Worm (Caenorhabditis elegans) whole organism, young adult: ENCODE results near the gene K09H11.9.

ENCODE experiments used
- B0261.1 ChIP-seq: sonication (generic microtip); optimal IDR thresholded peaks from 2 replicates; lab custom pipeline; 2016; ENCODE audit warnings: mild to moderate bottlenecking, missing genetic modification characterization, moderate library complexity, missing compliant biosample characterization
- F23B12.7 ChIP-seq: sonication (generic microtip); optimal IDR thresholded peaks from 2 replicates; lab custom pipeline; 2017; ENCODE audit warnings: missing genetic modification characterization, mild to moderate bottlenecking, missing compliant biosample characterization, antibody characterized with exemption, moderate library complexity; ENCODE audit not compliant: insufficient read depth
- F33H1.4 ChIP-seq: fragments of 200-800 bp; sonication (Bioruptor generic); IDR thresholded peaks from 2 replicates; pipeline ENCODE4 v1.3.6; 2022; ENCODE audit warnings: missing genetic modification reagents, missing genetic modification characterization, missing compliant biosample characterization
- F37B4.10 ChIP-seq: fragments of 200-800 bp; sonication (Bioruptor generic); IDR thresholded peaks from 2 replicates; pipeline ENCODE4 v1.3.6; 2022; ENCODE audit warnings: missing genetic modification characterization, missing compliant biosample characterization
- F39B2.1 ChIP-seq: fragments of 200-800 bp; sonication (Bioruptor generic); IDR thresholded peaks from 2 replicates; pipeline ENCODE4 v1.3.6; 2022; ENCODE audit warnings: missing genetic modification reagents, missing genetic modification characterization, missing compliant biosample characterization
- F52B5.7 ChIP-seq: sonication (generic microtip); optimal IDR thresholded peaks from 2 replicates; lab custom pipeline; 2016; ENCODE audit warnings: mild to moderate bottlenecking, missing genetic modification characterization, missing compliant biosample characterization
- K12H6.12 ChIP-seq: fragments of 200-800 bp; sonication (Bioruptor generic); optimal IDR thresholded peaks from 2 replicates; lab custom pipeline; 2018; ENCODE audit warnings: mild to moderate bottlenecking, missing genetic modification characterization, missing compliant biosample characterization
- T07F8.4 ChIP-seq: sonication (generic microtip); optimal IDR thresholded peaks from 2 replicates; lab custom pipeline; 2016; ENCODE audit warnings: mild to moderate bottlenecking, missing genetic modification characterization, moderate library complexity, missing compliant biosample characterization
- Y53G8AR.9 ChIP-seq: fragments of 200-800 bp; sonication (Bioruptor generic); conservative IDR thresholded peaks from 2 replicates; pipeline ENCODE4 v1.3.6; 2022; ENCODE audit warnings: missing genetic modification reagents, missing genetic modification characterization, missing compliant biosample characterization
- Y67H2A.10 ChIP-seq: fragments of 200-800 bp; sonication (Bioruptor generic); conservative IDR thresholded peaks from 2 replicates; pipeline ENCODE4 v1.3.6; 2022; ENCODE audit warnings: missing genetic modification reagents, missing genetic modification characterization, missing compliant biosample characterization
- akir-1 ChIP-seq: fragments of 200-800 bp; sonication (Bioruptor generic); optimal IDR thresholded peaks from 2 replicates; lab custom pipeline; 2018; ENCODE audit warnings: mild to moderate bottlenecking, missing genetic modification characterization, moderate library complexity, missing compliant biosample characterization
- aptf-3 ChIP-seq: fragments of 200-800 bp; sonication (Bioruptor generic); IDR thresholded peaks from 2 replicates; pipeline ENCODE4 v1.3.6; 2022; ENCODE audit warnings: missing genetic modification characterization, missing compliant biosample characterization
- atf-7 ChIP-seq: sonication (generic microtip); optimal IDR thresholded peaks from 2 replicates; lab custom pipeline; 2017; ENCODE audit warnings: mild to moderate bottlenecking, missing genetic modification characterization, missing compliant biosample characterization
- attf-6 ChIP-seq: fragments of 200-800 bp; sonication (Bioruptor generic); IDR thresholded peaks from 2 replicates; pipeline ENCODE4 v1.3.6; 2022; ENCODE audit warnings: missing genetic modification reagents, missing genetic modification characterization, missing compliant biosample characterization
- bed-2 ChIP-seq: fragments of 200-800 bp; sonication (Bioruptor generic); IDR thresholded peaks from 2 replicates; pipeline ENCODE4 v1.3.6; 2022; ENCODE audit warnings: missing genetic modification reagents, missing genetic modification characterization, missing compliant biosample characterization
- die-1 ChIP-seq: sonication (generic microtip); optimal IDR thresholded peaks from 2 replicates; lab custom pipeline; 2016; ENCODE audit warnings: missing genotype, mild to moderate bottlenecking, missing genetic modification characterization, missing compliant biosample characterization
- dpff-1 ChIP-seq: sonication (generic microtip); optimal IDR thresholded peaks from 2 replicates; lab custom pipeline; 2017; ENCODE audit warnings: mild to moderate bottlenecking, missing genetic modification characterization, missing compliant biosample characterization
- hrde-1 ChIP-seq: sonication (generic microtip); optimal IDR thresholded peaks from 2 replicates; lab custom pipeline; 2016; ENCODE audit warnings: missing genetic modification characterization, mild to moderate bottlenecking, missing compliant biosample characterization, moderate library complexity, missing genotype, missing genetic modification reagents, borderline replicate concordance
- let-526 ChIP-seq: fragments of 200-800 bp; sonication (Bioruptor generic); IDR thresholded peaks from 2 replicates; pipeline ENCODE4 v1.3.6; 2022; ENCODE audit warnings: missing genetic modification reagents, missing genetic modification characterization, missing compliant biosample characterization
- let-607 ChIP-seq, 2 experiments: fragments of 200-800 bp in 1 of 2; sonication (Bioruptor generic) in 1 of 2; sonication (generic microtip) in 1 of 2; optimal IDR thresholded peaks; 2 replicates each; lab custom pipeline; 2016 to 2018; ENCODE audit warnings: mild to moderate bottlenecking in 2 of 2, missing compliant biosample characterization in 2 of 2, missing genetic modification characterization in 2 of 2, moderate library complexity in 2 of 2, missing genotype in 1 of 2
- madf-10 ChIP-seq: sonication (generic microtip); optimal IDR thresholded peaks from 2 replicates; lab custom pipeline; 2016; ENCODE audit warnings: mild to moderate bottlenecking, missing genetic modification characterization, missing compliant biosample characterization
- mel-28 ChIP-seq: sonication (generic microtip); optimal IDR thresholded peaks from 2 replicates; lab custom pipeline; 2016; ENCODE audit warnings: borderline replicate concordance, mild to moderate bottlenecking, missing genetic modification characterization, missing compliant biosample characterization
- nfya-2 ChIP-seq: fragments of 200-800 bp; sonication (Bioruptor generic); IDR thresholded peaks from 2 replicates; pipeline ENCODE4 v1.3.6; 2022; ENCODE audit warnings: missing genetic modification reagents, missing genetic modification characterization, missing compliant biosample characterization
- nhr-120 ChIP-seq: fragments of 200-800 bp; sonication (Bioruptor generic); IDR thresholded peaks from 2 replicates; pipeline ENCODE4 v1.3.6; 2022; ENCODE audit warnings: missing genetic modification characterization, missing compliant biosample characterization
- nhr-80 ChIP-seq: sonication (generic microtip); optimal IDR thresholded peaks from 2 replicates; lab custom pipeline; 2016; ENCODE audit warnings: missing genetic modification characterization, missing compliant biosample characterization
- pbrm-1 ChIP-seq: fragments of 200-800 bp; sonication (Bioruptor generic); IDR thresholded peaks from 2 replicates; pipeline ENCODE4 v1.3.6; 2022; ENCODE audit warnings: missing genetic modification reagents, missing genetic modification characterization, missing compliant biosample characterization
- snpc-1.1 ChIP-seq: sonication (generic microtip); optimal IDR thresholded peaks from 2 replicates; lab custom pipeline; 2017; ENCODE audit warnings: missing genetic modification characterization, mild to moderate bottlenecking, missing compliant biosample characterization, antibody characterized with exemption, moderate library complexity, missing genotype, missing genetic modification reagents; ENCODE audit not compliant: insufficient read depth
- sptf-2 ChIP-seq: fragments of 200-800 bp; sonication (Bioruptor generic); optimal IDR thresholded peaks from 2 replicates; lab custom pipeline; 2018; ENCODE audit warnings: mild to moderate bottlenecking, missing genetic modification characterization, missing compliant biosample characterization
- xnd-1 ChIP-seq: sonication (generic microtip); optimal IDR thresholded peaks from 2 replicates; lab custom pipeline; 2016; ENCODE audit warnings: missing genotype, missing genetic modification reagents, missing genetic modification characterization, missing compliant biosample characterization
- ztf-26 ChIP-seq: sonication (generic microtip); optimal IDR thresholded peaks from 2 replicates; lab custom pipeline; 2017; ENCODE audit warnings: missing genetic modification characterization, missing compliant biosample characterization

K09H11.9 gene

ce11 chrV:5696177-5696576, 20.2 kb downstream of the K09H11.9 start:
- TF ChIP-seq let-526 (GFP tag; lab: Robert Waterston, UW) (no peak), akir-1 (GFP tag; lab: Kevin White, UChicago) (no peak), atf-7 (no peak), pbrm-1 (GFP tag; lab: Robert Waterston, UW) (no peak), dpff-1 (tag; lab: Kevin White, UChicago) (no peak), hrde-1 (tag; lab: Kevin White, UChicago) (no peak), let-607 (tag; optimal IDR thresholded peaks at IDR 0.05; lab: Kevin White, UChicago) (no peak), B0261.1 (no peak), nfya-2 (no peak)

DNA sequence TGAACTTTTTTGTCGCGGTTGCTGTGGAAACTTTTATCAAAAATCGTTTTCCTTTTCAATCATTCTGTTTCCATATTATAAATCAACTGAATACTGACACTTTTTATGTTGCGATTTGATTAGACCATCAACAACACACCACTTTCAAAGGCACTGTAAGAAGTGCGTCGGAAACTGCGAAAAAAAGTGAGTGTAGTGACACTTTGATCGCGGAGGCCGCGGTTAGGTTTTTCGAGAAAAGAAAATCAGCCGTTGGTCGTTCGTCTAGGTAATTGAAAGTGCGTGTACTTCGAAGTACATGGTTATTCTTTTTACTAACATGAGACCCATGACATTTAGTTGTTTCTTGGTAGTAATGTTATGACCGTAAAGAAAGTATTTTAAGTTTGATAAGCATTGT, 20.8 kb downstream of the K09H11.9 start:
- TF ChIP-seq ztf-26 (tag; lab: Kevin White, UChicago) (peak; percentile 13), nhr-120 (GFP tag; lab: Robert Waterston, UW) (no peak), nhr-80 (tag; lab: Kevin White, UChicago) (peak; percentile 23)

DNA sequence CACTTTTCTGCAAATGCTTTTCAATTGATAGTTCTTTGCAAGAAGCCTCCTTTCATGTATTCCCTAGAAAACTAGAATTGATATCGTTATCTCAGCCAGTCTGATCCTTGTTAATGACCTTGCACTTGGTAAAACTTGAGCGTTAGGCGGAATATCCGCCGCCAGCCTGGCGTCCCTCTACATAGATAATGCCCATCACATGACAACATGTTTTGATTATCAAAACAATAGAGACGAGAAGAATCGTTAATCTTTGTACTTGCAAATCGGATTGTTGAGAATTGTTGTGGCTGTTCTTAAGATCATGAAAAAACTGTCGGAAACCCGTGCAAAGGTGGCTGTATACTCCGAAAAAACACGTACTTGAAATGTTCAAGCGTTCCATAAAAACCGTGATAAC, 22.8 kb downstream of the K09H11.9 start:
- no peak for TF ChIP-seq aptf-3 (GFP tag; lab: Robert Waterston, UW)
- TF ChIP-seq mel-28 (tag; lab: Kevin White, UChicago): no peak
- no peak for TF ChIP-seq Y67H2A.10 (GFP tag; lab: Robert Waterston, UW)
- TF ChIP-seq F33H1.4 (GFP tag; lab: Robert Waterston, UW): no peak
- no peak for TF ChIP-seq F37B4.10

DNA sequence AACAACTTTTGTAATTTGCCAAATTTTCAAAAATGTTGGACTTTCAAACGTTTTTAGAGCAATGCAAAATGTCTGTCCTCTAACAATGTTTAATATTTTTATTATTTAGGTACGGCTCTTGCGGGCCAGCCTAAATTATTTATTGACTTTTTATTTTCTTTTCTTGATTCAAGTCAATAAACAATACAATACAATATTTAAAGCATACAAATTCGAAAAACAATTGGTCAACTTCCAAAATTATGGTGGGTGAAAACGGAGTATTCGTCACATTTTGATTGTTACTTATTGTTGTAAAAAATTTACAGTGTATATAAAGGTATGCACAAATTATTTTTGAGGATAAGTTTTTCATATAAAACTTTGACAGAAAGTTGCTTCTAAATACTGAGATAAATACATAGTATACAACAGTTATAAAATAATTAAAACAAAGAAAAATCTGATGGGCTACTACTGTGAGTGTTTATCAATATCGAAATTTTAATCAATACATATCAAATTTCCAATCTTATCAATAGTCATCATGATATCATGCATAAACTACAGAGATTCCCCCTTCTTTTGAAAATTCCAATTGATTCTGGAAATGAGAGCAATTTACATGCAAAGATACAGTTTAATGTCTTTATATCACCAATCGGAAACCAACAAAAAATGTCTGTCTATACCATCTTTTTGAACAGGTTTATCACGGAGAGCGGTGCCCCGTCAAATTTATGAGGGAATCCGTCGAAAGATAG, 24.6 kb downstream of the K09H11.9 start, which contains the start of gene F25B4.8:
Gene F25B4.8, minus strand, starts transcription at position 51 of the 743 bp plus-strand sequence.
- no peak for TF ChIP-seq sptf-2 (GFP tag; lab: Kevin White, UChicago)
- no peak for TF ChIP-seq die-1 (tag; lab: Kevin White, UChicago)
- TF ChIP-seq madf-10: no peak
- TF ChIP-seq snpc-1.1 (tag; lab: Kevin White, UChicago): no peak
- no peak for TF ChIP-seq K12H6.12
- TF ChIP-seq Y53G8AR.9 (GFP tag; lab: Robert Waterston, UW): no peak
- TF ChIP-seq F39B2.1: no peak
- TF ChIP-seq T07F8.4 (tag; lab: Kevin White, UChicago): no peak
- no peak for TF ChIP-seq F23B12.7
- TF ChIP-seq bed-2 (GFP tag; lab: Robert Waterston, UW): no peak
- TF ChIP-seq F52B5.7: no peak
- TF ChIP-seq attf-6 (GFP tag; lab: Robert Waterston, UW): no peak
- no peak for TF ChIP-seq xnd-1 (tag; lab: Kevin White, UChicago)
